Worm (Caenorhabditis elegans) whole organism, L2 larva: ENCODE measurements around the gene F59B2.12.

Experiments
- C34F6.9 ChIP-seq: fragments of 150-350 bp; optimal IDR thresholded peaks from 2 replicates; lab custom pipeline; 2014; ENCODE audit warnings: missing biosample characterization, missing genetic modification characterization
- F13H6.1 ChIP-seq: sonication (generic microtip); optimal IDR thresholded peaks from 2 replicates; lab custom pipeline; 2016; ENCODE audit warnings: missing genetic modification characterization, missing compliant biosample characterization
- alr-1 ChIP-seq: fragments of 150-350 bp; optimal IDR thresholded peaks from 2 replicates; lab custom pipeline; 2014; ENCODE audit warnings: missing biosample characterization, missing genetic modification characterization
- ceh-82 ChIP-seq: fragments of 150-350 bp; optimal IDR thresholded peaks from 2 replicates; lab custom pipeline; 2014; ENCODE audit warnings: missing biosample characterization, missing genetic modification characterization
- crh-2 ChIP-seq: sonication (generic microtip); optimal IDR thresholded peaks from 2 replicates; lab custom pipeline; 2017; ENCODE audit warnings: missing biosample characterization, missing genetic modification characterization
- dmd-4 ChIP-seq: sonication (generic microtip); optimal IDR thresholded peaks from 2 replicates; lab custom pipeline; 2017; ENCODE audit warnings: missing biosample characterization, missing genetic modification characterization
- egl-27 ChIP-seq: sonication (generic microtip); optimal IDR thresholded peaks from 3 replicates; lab custom pipeline; 2017; ENCODE audit warnings: missing biosample characterization, missing genetic modification reagents, missing genetic modification characterization
- elt-1 ChIP-seq: fragments of 150-350 bp; optimal IDR thresholded peaks from 2 replicates; lab custom pipeline; 2014; ENCODE audit warnings: missing biosample characterization, missing genetic modification characterization
- elt-3 ChIP-seq: sonication (generic microtip); optimal IDR thresholded peaks from 2 replicates; lab custom pipeline; 2017; ENCODE audit warnings: missing biosample characterization, missing genetic modification characterization
- fos-1 ChIP-seq: fragments of 150-350 bp; optimal IDR thresholded peaks from 2 replicates; lab custom pipeline; 2014; ENCODE audit warnings: missing biosample characterization, missing genetic modification characterization
- gmeb-1 ChIP-seq: fragments of 150-350 bp; optimal IDR thresholded peaks from 2 replicates; lab custom pipeline; 2014; ENCODE audit warnings: missing biosample characterization, missing genetic modification characterization
- lin-11 ChIP-seq: fragments of 150-350 bp; sonication (generic microtip); optimal IDR thresholded peaks from 2 replicates; lab custom pipeline; 2014; ENCODE audit warnings: missing biosample characterization, missing genetic modification characterization, inconsistent platforms, mixed read lengths
- lin-13 ChIP-seq: fragments of 150-350 bp; optimal IDR thresholded peaks from 2 replicates; lab custom pipeline; 2014; ENCODE audit warnings: missing biosample characterization, missing genetic modification reagents, missing genetic modification characterization
- lsy-2 ChIP-seq, 2 experiments: fragments of 150-350 bp in 1 of 2; sonication (generic microtip) in 1 of 2; optimal IDR thresholded peaks; 2 replicates each; lab custom pipeline; 2014 to 2017; ENCODE audit warnings: missing biosample characterization in 2 of 2, missing genetic modification characterization in 2 of 2
- mab-5 ChIP-seq: fragments of 150-350 bp; optimal IDR thresholded peaks from 2 replicates; lab custom pipeline; 2014; ENCODE audit warnings: missing biosample characterization, missing genetic modification characterization
- mbf-1 ChIP-seq: sonication (generic microtip); optimal IDR thresholded peaks from 2 replicates; lab custom pipeline; 2017; ENCODE audit warnings: missing biosample characterization, missing genetic modification characterization
- nhr-10 ChIP-seq: sonication (generic microtip); optimal IDR thresholded peaks from 2 replicates; lab custom pipeline; 2017; ENCODE audit warnings: missing biosample characterization, missing genetic modification characterization
- nhr-11 ChIP-seq: fragments of 150-350 bp; optimal IDR thresholded peaks from 2 replicates; lab custom pipeline; 2014; ENCODE audit warnings: missing biosample characterization, missing genetic modification characterization
- nhr-129 ChIP-seq: fragments of 150-350 bp; optimal IDR thresholded peaks from 2 replicates; lab custom pipeline; 2014; ENCODE audit warnings: missing biosample characterization, missing genetic modification characterization
- nhr-237 ChIP-seq: fragments of 150-350 bp; optimal IDR thresholded peaks from 2 replicates; lab custom pipeline; 2014; ENCODE audit warnings: missing biosample characterization, missing genetic modification characterization
- nhr-25 ChIP-seq: fragments of 150-350 bp; sonication (generic microtip); optimal IDR thresholded peaks from 3 replicates; lab custom pipeline; 2014; ENCODE audit warnings: missing biosample characterization, missing genetic modification characterization
- nhr-6 ChIP-seq: fragments of 150-350 bp; optimal IDR thresholded peaks from 2 replicates; lab custom pipeline; 2014; ENCODE audit warnings: missing biosample characterization, missing genetic modification characterization
- sem-4 ChIP-seq: fragments of 150-350 bp; optimal IDR thresholded peaks from 2 replicates; lab custom pipeline; 2014; ENCODE audit warnings: missing biosample characterization, missing genetic modification reagents, missing genetic modification characterization
- skn-1 ChIP-seq: sonication (generic microtip); optimal IDR thresholded peaks from 2 replicates; lab custom pipeline; 2017; ENCODE audit warnings: missing biosample characterization, missing genetic modification characterization
- sma-3 ChIP-seq: sonication (generic microtip); optimal IDR thresholded peaks from 2 replicates; lab custom pipeline; 2016; ENCODE audit warnings: missing genetic modification reagents, missing genetic modification characterization, missing compliant biosample characterization
- sma-9 ChIP-seq, 2 experiments: fragments of 150-350 bp in 1 of 2; sonication (generic microtip) in 1 of 2; optimal IDR thresholded peaks; 2 replicates each; lab custom pipeline; 2014 to 2016; ENCODE audit warnings: missing genetic modification characterization in 2 of 2, mild to moderate bottlenecking in 1 of 2, missing biosample characterization in 1 of 2, missing compliant biosample characterization in 1 of 2, missing genetic modification reagents in 1 of 2, moderate library complexity in 1 of 2
- unc-39 ChIP-seq: fragments of 150-350 bp; optimal IDR thresholded peaks from 2 replicates; lab custom pipeline; 2014; ENCODE audit warnings: missing biosample characterization, missing genetic modification characterization
- unc-55 ChIP-seq: fragments of 150-350 bp; sonication (generic microtip); optimal IDR thresholded peaks from 3 replicates; lab custom pipeline; 2014; ENCODE audit warnings: missing biosample characterization, missing genetic modification reagents, missing genetic modification characterization
- unc-62 ChIP-seq: fragments of 150-350 bp; optimal IDR thresholded peaks from 2 replicates; lab custom pipeline; 2014; ENCODE audit warnings: missing biosample characterization, missing genetic modification reagents, missing genetic modification characterization
- zag-1 ChIP-seq: fragments of 150-350 bp; optimal IDR thresholded peaks from 2 replicates; lab custom pipeline; 2014; ENCODE audit warnings: missing biosample characterization, missing genetic modification characterization
- ztf-1 ChIP-seq: fragments of 200-800 bp; sonication (Bioruptor generic); conservative IDR thresholded peaks from 2 replicates; pipeline ENCODE4 v1.3.6; 2022; ENCODE audit warnings: missing genetic modification characterization, missing compliant biosample characterization
- ztf-4 ChIP-seq: fragments of 150-350 bp; optimal IDR thresholded peaks from 2 replicates; lab custom pipeline; 2014; ENCODE audit warnings: missing biosample characterization, missing genetic modification characterization

The F59B2.12 gene

ce11 chrIII:9017181-9017651 is at the start of gene F59B2.12:
Gene F59B2.12, plus strand, starts transcription at chrIII:9017601.
- no peak for TF ChIP-seq gmeb-1 (tag; lab: Kevin White, UChicago)
- TF ChIP-seq crh-2 (tag; lab: Kevin White, UChicago), result no peak
- no peak for TF ChIP-seq lin-13
- no peak for TF ChIP-seq elt-3 (tag; lab: Kevin White, UChicago)
- no peak for TF ChIP-seq nhr-10 (tag; lab: Kevin White, UChicago)
- TF ChIP-seq ceh-82 (tag; lab: Kevin White, UChicago), result no peak
- TF ChIP-seq nhr-11 (tag; lab: Kevin White, UChicago), result no peak
- no peak for TF ChIP-seq nhr-25 (tag; lab: Kevin White, UChicago)
- TF ChIP-seq ztf-1, result no peak
- TF ChIP-seq nhr-237, result no peak
- TF ChIP-seq unc-39 (tag; lab: Kevin White, UChicago), result no peak
- TF ChIP-seq lin-11 (tag; lab: Kevin White, UChicago), result no peak
- TF ChIP-seq zag-1 (tag; lab: Kevin White, UChicago), result no peak
- TF ChIP-seq skn-1 (tag; lab: Kevin White, UChicago), result no peak
- TF ChIP-seq sma-9 (GFP tag; optimal IDR thresholded peaks at IDR 0.05; lab: Kevin White, UChicago), result no peak
- no peak for TF ChIP-seq sma-9 (tag; optimal IDR thresholded peaks at IDR 0.05; lab: Kevin White, UChicago)
- TF ChIP-seq sem-4 (tag; lab: Kevin White, UChicago), result no peak

DNA sequence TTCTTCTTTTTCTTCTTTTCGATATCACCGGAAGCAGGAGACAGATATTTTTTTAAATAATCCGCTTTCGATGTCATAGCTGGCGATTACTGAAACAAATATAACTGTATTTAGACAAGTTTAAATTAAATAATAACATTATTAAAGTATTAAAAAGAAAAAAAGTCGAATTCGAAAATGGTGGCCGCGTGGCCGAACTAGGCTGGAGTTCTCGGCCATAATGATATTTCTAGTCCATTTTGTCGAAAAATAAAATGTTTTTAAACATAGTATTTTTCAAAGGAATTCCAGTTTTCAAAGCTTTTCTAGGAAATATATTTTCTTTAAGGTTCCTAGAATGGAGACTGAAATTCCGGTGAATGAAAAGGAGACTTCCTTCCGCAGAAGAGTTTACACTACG is 49.8 kb upstream of the F59B2.12 start, which contains the start of the genes bud-13 and rpap-2:
Gene bud-13, minus strand, starts transcription at position 89 of the 400 bp plus-strand sequence.
Gene rpap-2, plus strand, starts transcription at position 329 of the 400 bp plus-strand sequence.
- TF ChIP-seq unc-55 (GFP tag; lab: Kevin White, UChicago) (peak; percentile 14), sma-3 (GFP tag; lab: Kevin White, UChicago) (no peak), ztf-4 (tag; lab: Kevin White, UChicago) (no peak), crh-2 (tag; lab: Kevin White, UChicago) (no peak)
- TF ChIP-seq, all 48 proteins: peak for 1

DNA sequence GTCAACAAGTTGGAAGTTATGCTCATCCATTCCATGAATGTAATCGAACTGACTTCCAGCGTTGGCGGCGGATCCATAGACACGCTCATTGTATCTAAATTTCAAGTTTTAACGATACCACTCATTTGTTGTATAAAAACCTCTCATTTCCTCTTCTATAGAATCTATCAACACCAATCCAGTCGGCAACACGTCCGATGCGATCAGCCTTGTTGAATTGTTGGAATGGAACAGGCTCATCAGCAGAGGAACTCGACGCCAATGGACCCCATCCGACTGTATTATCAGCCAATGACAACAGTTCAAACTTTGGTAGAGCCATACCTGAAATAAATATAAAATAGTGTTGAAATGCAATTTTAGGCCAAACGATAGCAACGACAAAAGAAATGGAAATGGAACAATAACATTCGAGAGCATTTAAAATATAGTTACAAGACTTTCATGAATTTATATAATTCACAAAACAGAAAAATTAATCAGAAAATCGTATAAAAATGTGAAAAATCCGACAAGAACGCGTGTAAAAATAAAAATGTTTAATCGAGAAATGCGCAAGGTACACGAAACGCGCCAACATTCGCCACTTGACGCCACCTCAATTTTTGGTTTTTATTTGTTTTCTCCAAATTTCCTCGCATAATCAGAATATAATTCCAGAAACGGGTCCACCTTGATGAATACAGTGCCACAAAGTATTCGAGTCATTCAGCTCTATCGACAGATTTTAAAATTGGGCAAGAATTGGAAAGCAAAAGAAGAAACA is 46.0 kb upstream of the F59B2.12 start, which contains the start of the genes eif-3.D and R08D7.4:
Gene eif-3.D, minus strand, starts transcription at position 324 of the 766 bp plus-strand sequence.
Gene R08D7.4, plus strand, starts transcription at position 638 of the 766 bp plus-strand sequence.
- TF ChIP-seq egl-27, result no peak
- peak; percentile 44 for TF ChIP-seq nhr-25 (tag; lab: Kevin White, UChicago)
- no peak for TF ChIP-seq elt-1 (tag; lab: Kevin White, UChicago)
- TF ChIP-seq sma-9 (GFP tag; optimal IDR thresholded peaks at IDR 0.05; lab: Kevin White, UChicago), result peak; percentile 38
- TF ChIP-seq sma-9 (tag; optimal IDR thresholded peaks at IDR 0.05; lab: Kevin White, UChicago), result no peak
- no peak for TF ChIP-seq nhr-6 (tag; lab: Kevin White, UChicago)
- TF ChIP-seq gmeb-1 (tag; lab: Kevin White, UChicago), result peak; percentile 72
- no peak for TF ChIP-seq alr-1 (tag; lab: Kevin White, UChicago)
- peak; percentile 8 for TF ChIP-seq sma-3 (GFP tag; lab: Kevin White, UChicago)
- TF ChIP-seq fos-1, result no peak
- TF ChIP-seq lin-13, result peak; percentile 23
- TF ChIP-seq dmd-4 (tag; lab: Kevin White, UChicago), result no peak
- TF ChIP-seq unc-62, result no peak
- TF ChIP-seq F13H6.1 (tag; lab: Kevin White, UChicago), result peak; percentile 48
- TF ChIP-seq nhr-129, result peak; percentile 63
- peak; percentile 42 for TF ChIP-seq mab-5 (tag; lab: Kevin White, UChicago)
- peak; percentile 13 for TF ChIP-seq lin-11 (tag; lab: Kevin White, UChicago)
- peak; percentile 59 for TF ChIP-seq crh-2 (tag; lab: Kevin White, UChicago)
- TF ChIP-seq lsy-2 (tag; optimal IDR thresholded peaks at IDR 0.05; lab: Kevin White, UChicago), result peak; percentile 71 to 83
- TF ChIP-seq unc-55 (GFP tag; lab: Kevin White, UChicago), result peak; percentile 84
- no peak for TF ChIP-seq mbf-1 (tag; lab: Kevin White, UChicago)
- peak; percentile 87 for TF ChIP-seq C34F6.9 (tag; lab: Kevin White, UChicago)

ce11 chrIII:8973163-8973562 is 44.2 kb upstream of the F59B2.12 start:
- TF ChIP-seq C34F6.9 (tag; lab: Kevin White, UChicago), result peak; percentile 10
- TF ChIP-seq lin-13, result no peak
- peak; percentile 12 for TF ChIP-seq unc-55 (GFP tag; lab: Kevin White, UChicago)
